Worm (Caenorhabditis elegans): ENCODE measurements around the gene clec-210.

- TF ChIP-seq F49E8.2 (tag; optimal IDR thresholded peaks at IDR 0.05; ENCODE audit: insufficient read depth) (no peak), C06A6.2 (GFP tag; conservative IDR thresholded peaks at IDR 0.05) (no peak), akir-1 (GFP tag; optimal IDR thresholded peaks at IDR 0.05) (no peak), ZK185.1 (tag; optimal IDR thresholded peaks at IDR 0.05; ENCODE audit: poor library complexity, severe bottlenecking) (no peak)
These were observed at the start of gene clec-210 for ce11 chrV:3118167-3118566.

All from whole organism, young adult.